Worm (Caenorhabditis elegans): ENCODE measurements around the gene Y62H9A.12.
A peak's percentile ranks its signal among the peaks of the same experiment; 100 is the strongest.

The Y62H9A.12 gene

DNA sequence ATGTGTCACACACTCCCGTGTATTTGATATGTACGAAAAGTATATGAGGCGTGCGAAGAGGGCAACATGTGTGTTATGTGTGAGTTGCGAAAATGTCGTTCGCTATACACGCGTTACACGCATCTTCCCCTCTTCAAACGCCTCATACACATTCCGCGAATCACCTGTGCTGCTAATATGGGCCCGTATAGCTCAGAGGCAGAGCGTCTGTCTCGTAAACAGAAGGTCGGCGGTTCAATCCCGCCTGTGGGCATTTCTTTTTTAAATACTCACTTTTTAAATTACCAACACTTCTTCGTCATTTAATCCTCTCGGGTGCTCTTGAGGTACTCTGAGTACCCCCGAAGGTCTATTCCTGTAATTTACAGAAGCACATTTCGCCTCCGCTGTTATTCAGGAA lies 19.6 kb downstream of the Y62H9A.12 start (continued):
- TF ChIP-seq ceh-82 (tag; optimal IDR thresholded peaks at IDR 0.05): no peak
- peak; percentile 75 for TF ChIP-seq Y48G9A.11 (GFP tag; IDR thresholded peaks at IDR 0.05)
- no peak for TF ChIP-seq php-3 (GFP tag; IDR thresholded peaks at IDR 0.05)
- TF ChIP-seq arid-1 (GFP tag; conservative IDR thresholded peaks at IDR 0.05): no peak; the same call in 1 of the 2 replicates
- TF ChIP-seq ceh-44 (GFP tag; IDR thresholded peaks at IDR 0.05): 0 out of 2 replicates have a peak, but pooled peaks have one; percentile 49
- no peak for TF ChIP-seq zfp-2 (tag; optimal IDR thresholded peaks at IDR 0.05)
- TF ChIP-seq F49E8.2 (tag; optimal IDR thresholded peaks at IDR 0.05; ENCODE audit: borderline replicate concordance): no peak
- no peak for TF ChIP-seq fos-1 (tag; optimal IDR thresholded peaks at IDR 0.05)
- TF ChIP-seq snpc-4 (tag; optimal IDR thresholded peaks at IDR 0.05): no peak
- no peak for TF ChIP-seq nhr-102 (tag; optimal IDR thresholded peaks at IDR 0.05)
- TF ChIP-seq set-16 (GFP tag; IDR thresholded peaks at IDR 0.05): no peak
- TF ChIP-seq D1046.2 (GFP tag; IDR thresholded peaks at IDR 0.05): no peak
- TF ChIP-seq hif-1 (tag; optimal IDR thresholded peaks at IDR 0.05): no peak
- TF ChIP-seq nhr-6 (tag; optimal IDR thresholded peaks at IDR 0.05): no peak
- no peak for TF ChIP-seq lin-1 (GFP tag; IDR thresholded peaks at IDR 0.05)
- TF ChIP-seq pha-4 (GFP tag; IDR thresholded peaks at IDR 0.05): peak; percentile 67; the same call in 1 of the 2 replicates
- no peak for TF ChIP-seq pha-4 (tag; optimal IDR thresholded peaks at IDR 0.05)
- no peak for TF ChIP-seq nhr-25 (tag; optimal IDR thresholded peaks at IDR 0.05; ENCODE audit: borderline replicate concordance, insufficient read depth)
- TF ChIP-seq ceh-32 (tag; optimal IDR thresholded peaks at IDR 0.05; ENCODE audit: poor library complexity): no peak
- TF ChIP-seq lin-29 (GFP tag; IDR thresholded peaks at IDR 0.05): no peak
- TF ChIP-seq dmd-6 (GFP tag; IDR thresholded peaks at IDR 0.05): no peak
- no peak for TF ChIP-seq nhr-237 (tag; optimal IDR thresholded peaks at IDR 0.05)
- no peak for TF ChIP-seq daf-12 (tag; optimal IDR thresholded peaks at IDR 0.05)
- TF ChIP-seq hlh-30 (tag; optimal IDR thresholded peaks at IDR 0.05; ENCODE audit: insufficient read depth): no peak
- no peak for TF ChIP-seq egl-27 (tag; optimal IDR thresholded peaks at IDR 0.05)
- TF ChIP-seq ces-1 (GFP tag; optimal IDR thresholded peaks at IDR 0.05): no peak
- TF ChIP-seq ceh-28 (tag; optimal IDR thresholded peaks at IDR 0.05): no peak
- peak; percentile 33 for TF ChIP-seq aha-1 (tag)
- no peak for TF ChIP-seq nhr-76 (tag; optimal IDR thresholded peaks at IDR 0.05)
- TF ChIP-seq attf-4 (tag; optimal IDR thresholded peaks at IDR 0.05): no peak
- TF ChIP-seq ZK337.2 (GFP tag; IDR thresholded peaks at IDR 0.05): no peak
- no peak for TF ChIP-seq lin-38 (GFP tag; IDR thresholded peaks at IDR 0.05)
- no peak for TF ChIP-seq mxl-3 (GFP tag; optimal IDR thresholded peaks at IDR 0.05)
- peak; percentile 84 for TF ChIP-seq dmd-8 (GFP tag; IDR thresholded peaks at IDR 0.05)
- no peak for TF ChIP-seq F37D6.2 (tag; optimal IDR thresholded peaks at IDR 0.05)
- no peak for TF ChIP-seq mdl-1 (tag; optimal IDR thresholded peaks at IDR 0.05)

DNA sequence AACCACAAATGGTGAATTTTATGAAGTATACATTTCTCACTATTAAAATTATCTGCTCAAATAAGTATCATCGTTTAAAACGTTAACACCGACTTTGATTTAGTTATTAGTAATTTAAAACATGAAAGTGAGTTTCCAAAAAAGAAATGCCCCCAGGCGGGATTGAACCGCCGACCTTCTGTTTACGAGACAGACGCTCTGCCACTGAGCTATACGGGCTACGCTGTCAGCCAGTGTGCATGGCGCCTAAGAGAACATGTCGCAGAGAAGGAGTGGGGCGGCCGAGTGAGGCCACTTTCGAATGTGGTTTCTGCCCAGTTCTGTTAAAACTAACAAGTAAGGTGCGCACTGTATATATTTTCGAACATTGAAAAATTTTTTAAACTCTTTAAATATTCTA lies 21.0 kb downstream of the Y62H9A.12 start:
- TF ChIP-seq ZK546.5 (tag; optimal IDR thresholded peaks at IDR 0.05): no peak
- TF ChIP-seq nhr-111 (GFP tag; optimal IDR thresholded peaks at IDR 0.05): no peak
- no peak for TF ChIP-seq snpc-4 (tag; optimal IDR thresholded peaks at IDR 0.05)
- TF ChIP-seq zip-2 (tag; optimal IDR thresholded peaks at IDR 0.05): peak; percentile 49
- peak; percentile 66 to 71; a peak in 2 of 4 replicates for TF ChIP-seq madf-5 (GFP tag; IDR thresholded peaks at IDR 0.05)
- peak in 1 of 2 experiments; percentile 2 for TF ChIP-seq hif-1 (tag; optimal IDR thresholded peaks at IDR 0.05)
- no peak for TF ChIP-seq zip-11 (GFP tag; IDR thresholded peaks at IDR 0.05)
- TF ChIP-seq lim-7 (GFP tag; IDR thresholded peaks at IDR 0.05): peak; percentile 85
- peak; percentile 55 to 85 for TF ChIP-seq daf-16 (GFP tag; optimal IDR thresholded peaks at IDR 0.05)
- peak; percentile 78 for TF ChIP-seq daf-16 (tag; optimal IDR thresholded peaks at IDR 0.05)
- TF ChIP-seq aha-1 (tag): peak; percentile 94
- TF ChIP-seq lir-3 (tag; optimal IDR thresholded peaks at IDR 0.05): peak; percentile 27
- TF ChIP-seq nhr-42 (GFP tag; IDR thresholded peaks at IDR 0.05): peak; percentile 86
- TF ChIP-seq lin-13 (GFP tag; optimal IDR thresholded peaks at IDR 0.05): peak; percentile 27
- peak; percentile 7 for TF ChIP-seq jun-1 (tag; optimal IDR thresholded peaks at IDR 0.05)
- TF ChIP-seq daf-8 (GFP tag; IDR thresholded peaks at IDR 0.05): 0 out of 2 replicates have a peak, but pooled peaks have one; percentile 60
- 0 out of 2 replicates have a peak, but pooled peaks have one; percentile 12 for TF ChIP-seq Y75B8A.6 (GFP tag; IDR thresholded peaks at IDR 0.05)
- TF ChIP-seq ceh-28 (tag; optimal IDR thresholded peaks at IDR 0.05): no peak
- TF ChIP-seq gei-8 (GFP tag; optimal IDR thresholded peaks at IDR 0.05): no peak
- TF ChIP-seq ztf-11 (tag; optimal IDR thresholded peaks at IDR 0.05): no peak
- TF ChIP-seq Y48G9A.11 (GFP tag; IDR thresholded peaks at IDR 0.05): peak; percentile 63; the same call in 1 of the 2 replicates
- peak; percentile 87 for TF ChIP-seq pha-4 (GFP tag; IDR thresholded peaks at IDR 0.05)
- TF ChIP-seq pha-4 (tag; optimal IDR thresholded peaks at IDR 0.05): no peak
